Worm (Caenorhabditis elegans) whole organism, L1 larva: ENCODE data around the gene tbx-41.

Source experiments
- C16A3.4 ChIP-seq: fragments of 150-350 bp; optimal IDR thresholded peaks from 2 replicates; lab custom pipeline; 2014; ENCODE audit warnings: missing biosample characterization, missing genetic modification characterization
- C34B4.2 ChIP-seq: sonication (generic microtip); optimal IDR thresholded peaks from 2 replicates; lab custom pipeline; 2017; ENCODE audit warnings: mild to moderate bottlenecking, missing genetic modification characterization, missing compliant biosample characterization
- Y116A8C.19 ChIP-seq: sonication (generic microtip); optimal IDR thresholded peaks from 2 replicates; lab custom pipeline; 2016; ENCODE audit warnings: missing compliant biosample characterization, missing genetic modification characterization, borderline replicate concordance
- ama-1 ChIP-seq: fragments of 150-350 bp; optimal IDR thresholded peaks from 2 replicates; lab custom pipeline; 2014
- blmp-1 ChIP-seq: fragments of 150-350 bp; optimal IDR thresholded peaks from 2 replicates; lab custom pipeline; 2014; ENCODE audit warnings: missing biosample characterization, missing genetic modification characterization
- ceh-8 ChIP-seq: fragments of 200-800 bp; sonication (Bioruptor generic); optimal IDR thresholded peaks from 2 replicates; lab custom pipeline; 2018; ENCODE audit warnings: mild to moderate bottlenecking, missing genetic modification characterization, moderate library complexity, missing compliant biosample characterization
- ceh-82 ChIP-seq, 3 experiments: fragments of 150-350 bp in 1 of 3; sonication (generic microtip) in 2 of 3; optimal IDR thresholded peaks; 2 replicates each; lab custom pipeline; 2014 to 2017; ENCODE audit warnings: missing biosample characterization in 3 of 3, missing genetic modification characterization in 3 of 3
- dpl-1 ChIP-seq, 3 experiments: fragments of 150-350 bp in 2 of 3; sonication (generic microtip) in 1 of 3; optimal IDR thresholded peaks; 2 replicates each; lab custom pipeline; 2014 to 2017; ENCODE audit warnings: missing biosample characterization in 3 of 3, missing genetic modification characterization in 3 of 3, missing genetic modification reagents in 3 of 3
- dsc-1 ChIP-seq: sonication (generic microtip); optimal IDR thresholded peaks from 2 replicates; lab custom pipeline; 2016; ENCODE audit warnings: mild to moderate bottlenecking, missing genetic modification characterization, missing compliant biosample characterization
- efl-1 ChIP-seq, 4 experiments: fragments of 150-350 bp; optimal IDR thresholded peaks in 3 of 4; peaks in 1 of 4; 1 replicate in 1 of 4; 2 replicates in 3 of 4; lab custom pipeline; 2014; ENCODE audit warnings: missing biosample characterization in 2 of 4, missing genetic modification characterization in 2 of 4, missing genetic modification reagents in 2 of 4
- efl-3 ChIP-seq: fragments of 200-800 bp; sonication (Bioruptor generic); optimal IDR thresholded peaks from 2 replicates; lab custom pipeline; 2018; ENCODE audit warnings: mild to moderate bottlenecking, missing genetic modification characterization, missing compliant biosample characterization
- egl-13 ChIP-seq: sonication (generic microtip); optimal IDR thresholded peaks from 2 replicates; lab custom pipeline; 2016; ENCODE audit warnings: missing genotype, missing genetic modification reagents, missing genetic modification characterization, missing compliant biosample characterization
- egl-27 ChIP-seq, 2 experiments: fragments of 150-350 bp in 1 of 2; sonication (generic microtip); optimal IDR thresholded peaks; 3 replicates each; lab custom pipeline; 2017 to 2018; ENCODE audit warnings: missing biosample characterization in 2 of 2, missing genetic modification characterization in 2 of 2, missing genetic modification reagents in 2 of 2
- elt-3 ChIP-seq, 6 experiments: fragments of 150-350 bp in 1 of 6; sonication (generic microtip); optimal IDR thresholded peaks; 2 replicates each; lab custom pipeline; 2017 to 2018; ENCODE audit warnings: missing biosample characterization in 6 of 6, missing genetic modification characterization in 6 of 6, inconsistent platforms in 1 of 6
- fkh-10 ChIP-seq: sonication (generic microtip); optimal IDR thresholded peaks from 2 replicates; lab custom pipeline; 2017; ENCODE audit warnings: missing biosample characterization, missing genetic modification reagents, missing genetic modification characterization
- fos-1 ChIP-seq: fragments of 150-350 bp; optimal IDR thresholded peaks from 2 replicates; lab custom pipeline; 2014; ENCODE audit warnings: missing biosample characterization, missing genetic modification characterization
- hlh-17 ChIP-seq: fragments of 200-800 bp; sonication (Bioruptor generic); optimal IDR thresholded peaks from 2 replicates; lab custom pipeline; 2018; ENCODE audit warnings: missing genetic modification characterization, mild to moderate bottlenecking, missing compliant biosample characterization, moderate library complexity, borderline replicate concordance
- hlh-4 ChIP-seq: sonication (generic microtip); optimal IDR thresholded peaks from 2 replicates; lab custom pipeline; 2016; ENCODE audit warnings: mild to moderate bottlenecking, missing genetic modification characterization, missing compliant biosample characterization
- hpl-2 ChIP-seq: fragments of 150-350 bp; optimal IDR thresholded peaks from 2 replicates; lab custom pipeline; 2014; ENCODE audit warnings: missing biosample characterization, missing genetic modification reagents, missing genetic modification characterization
- irx-1 ChIP-seq: sonication (generic microtip); optimal IDR thresholded peaks from 2 replicates; lab custom pipeline; 2016; ENCODE audit warnings: missing genetic modification characterization, missing compliant biosample characterization
- isw-1 ChIP-seq: fragments of 200-800 bp; sonication (Bioruptor generic); IDR thresholded peaks from 2 replicates; pipeline ENCODE4 v1.3.6; 2022; ENCODE audit warnings: missing genetic modification characterization, missing compliant biosample characterization
- jun-1 ChIP-seq: fragments of 150-350 bp; optimal IDR thresholded peaks from 2 replicates; lab custom pipeline; 2014; ENCODE audit warnings: missing biosample characterization, missing genetic modification reagents, missing genetic modification characterization
- lin-13 ChIP-seq: fragments of 150-350 bp; optimal IDR thresholded peaks from 2 replicates; lab custom pipeline; 2014; ENCODE audit warnings: missing biosample characterization, missing genetic modification reagents, missing genetic modification characterization
- lin-14 ChIP-seq: fragments of 200-800 bp; sonication (Bioruptor generic); optimal IDR thresholded peaks from 2 replicates; lab custom pipeline; 2018; ENCODE audit warnings: mild to moderate bottlenecking, missing genetic modification characterization, moderate library complexity, missing compliant biosample characterization
- lin-15B ChIP-seq: fragments of 150-350 bp; sonication (generic microtip); optimal IDR thresholded peaks from 3 replicates; lab custom pipeline; 2014; ENCODE audit warnings: missing biosample characterization, missing genetic modification characterization
- lin-35 ChIP-seq, 2 experiments: fragments of 150-350 bp; optimal IDR thresholded peaks; 2 replicates each; lab custom pipeline; 2014; ENCODE audit warnings: missing biosample characterization in 2 of 2, missing genetic modification characterization in 2 of 2, missing genetic modification reagents in 2 of 2
- lin-39 ChIP-seq: fragments of 150-350 bp; optimal IDR thresholded peaks from 2 replicates; lab custom pipeline; 2014; ENCODE audit warnings: missing biosample characterization, missing genetic modification reagents, missing genetic modification characterization
- lir-3 ChIP-seq: sonication (generic microtip); optimal IDR thresholded peaks from 2 replicates; lab custom pipeline; 2016; ENCODE audit warnings: mild to moderate bottlenecking, missing genetic modification characterization, moderate library complexity, missing compliant biosample characterization; ENCODE audit not compliant: poor library complexity
- lsy-2 ChIP-seq, 2 experiments: fragments of 150-350 bp; optimal IDR thresholded peaks; 2 replicates each; lab custom pipeline; 2014; ENCODE audit warnings: missing biosample characterization in 2 of 2, missing genetic modification characterization in 2 of 2
- mab-9 ChIP-seq: fragments of 200-800 bp; sonication (Bioruptor generic); IDR thresholded peaks from 2 replicates; pipeline ENCODE4 v1.3.6; 2022; ENCODE audit warnings: missing genetic modification reagents, missing genetic modification characterization, missing compliant biosample characterization
- mdl-1 ChIP-seq, 2 experiments: fragments of 150-350 bp; optimal IDR thresholded peaks; 2 replicates each; lab custom pipeline; 2014 to 2017; ENCODE audit warnings: missing biosample characterization in 2 of 2, missing genetic modification characterization in 2 of 2, inconsistent platforms in 1 of 2
- mef-2 ChIP-seq: fragments of 150-350 bp; optimal IDR thresholded peaks from 2 replicates; lab custom pipeline; 2014; ENCODE audit warnings: missing biosample characterization, missing genetic modification characterization
- nhr-11 ChIP-seq: fragments of 150-350 bp; optimal IDR thresholded peaks from 2 replicates; lab custom pipeline; 2014; ENCODE audit warnings: missing biosample characterization, missing genetic modification characterization
- nhr-12 ChIP-seq: sonication (generic microtip); optimal IDR thresholded peaks from 2 replicates; lab custom pipeline; 2017; ENCODE audit warnings: missing biosample characterization, missing genetic modification characterization
- nhr-19 ChIP-seq: fragments of 200-800 bp; sonication (Bioruptor generic); conservative IDR thresholded peaks from 2 replicates; pipeline ENCODE4 v1.3.6; 2022; ENCODE audit warnings: missing genetic modification characterization, missing compliant biosample characterization
- nhr-20 ChIP-seq: sonication (generic microtip); optimal IDR thresholded peaks from 2 replicates; lab custom pipeline; 2016; ENCODE audit warnings: mild to moderate bottlenecking, missing genetic modification characterization, missing compliant biosample characterization
- nhr-237 ChIP-seq: fragments of 150-350 bp; optimal IDR thresholded peaks from 2 replicates; lab custom pipeline; 2014; ENCODE audit warnings: missing biosample characterization, missing genetic modification characterization
- nhr-28 ChIP-seq: fragments of 150-350 bp; optimal IDR thresholded peaks from 2 replicates; lab custom pipeline; 2014; ENCODE audit warnings: missing biosample characterization, missing genetic modification characterization
- nhr-47 ChIP-seq: sonication (generic microtip); optimal IDR thresholded peaks from 2 replicates; lab custom pipeline; 2016; ENCODE audit warnings: mild to moderate bottlenecking, missing genetic modification characterization, moderate library complexity, missing compliant biosample characterization
- nhr-71 ChIP-seq: sonication (generic microtip); optimal IDR thresholded peaks from 2 replicates; lab custom pipeline; 2016; ENCODE audit warnings: mild to moderate bottlenecking, missing genetic modification characterization, moderate library complexity, missing compliant biosample characterization
- nhr-85 ChIP-seq: sonication (generic microtip); peaks from one replicate; lab custom pipeline; 2016; ENCODE audit warnings: missing genetic modification characterization, inconsistent platforms, missing compliant biosample characterization
- nhr-90 ChIP-seq: sonication (generic microtip); optimal IDR thresholded peaks from 2 replicates; lab custom pipeline; 2016; ENCODE audit warnings: mild to moderate bottlenecking, missing genetic modification characterization, missing compliant biosample characterization; ENCODE audit not compliant: poor library complexity
- rnt-1 ChIP-seq: sonication (generic microtip); optimal IDR thresholded peaks from 2 replicates; lab custom pipeline; 2016; ENCODE audit warnings: mild to moderate bottlenecking, missing genetic modification characterization, moderate library complexity, missing compliant biosample characterization
- skn-1 ChIP-seq: fragments of 150-350 bp; optimal IDR thresholded peaks from 2 replicates; lab custom pipeline; 2014; ENCODE audit warnings: missing biosample characterization, missing genetic modification characterization
- snpc-4 ChIP-seq: fragments of 150-350 bp; optimal IDR thresholded peaks from 2 replicates; lab custom pipeline; 2014; ENCODE audit warnings: missing biosample characterization, missing genetic modification characterization
- snu-23 ChIP-seq: sonication (generic microtip); optimal IDR thresholded peaks from 2 replicates; lab custom pipeline; 2016; ENCODE audit warnings: missing genetic modification characterization, missing compliant biosample characterization
- sox-4 ChIP-seq: sonication (generic microtip); optimal IDR thresholded peaks from 2 replicates; lab custom pipeline; 2016; ENCODE audit warnings: missing genetic modification characterization, missing compliant biosample characterization
- sup-37 ChIP-seq: fragments of 200-800 bp; sonication (Bioruptor generic); optimal IDR thresholded peaks from 2 replicates; lab custom pipeline; 2018; ENCODE audit warnings: mild to moderate bottlenecking, missing genetic modification characterization, missing compliant biosample characterization
- swsn-7 ChIP-seq: sonication (generic microtip); optimal IDR thresholded peaks from 2 replicates; lab custom pipeline; 2016; ENCODE audit warnings: missing genetic modification characterization, missing compliant biosample characterization
- unc-86 ChIP-seq: sonication (generic microtip); optimal IDR thresholded peaks from 2 replicates; lab custom pipeline; 2016; ENCODE audit warnings: missing genetic modification characterization, missing compliant biosample characterization
- xbp-1 ChIP-seq: sonication (generic microtip); optimal IDR thresholded peaks from 2 replicates; lab custom pipeline; 2016; ENCODE audit warnings: missing genetic modification characterization, missing compliant biosample characterization
- zag-1 ChIP-seq: fragments of 150-350 bp; optimal IDR thresholded peaks from 2 replicates; lab custom pipeline; 2014; ENCODE audit warnings: missing biosample characterization, missing genetic modification characterization
- ztf-4 ChIP-seq: fragments of 150-350 bp; optimal IDR thresholded peaks from 2 replicates; lab custom pipeline; 2014; ENCODE audit warnings: missing biosample characterization, missing genetic modification characterization

The tbx-41 gene

ce11 chrX:1856160-1856559, 8.9 kb upstream of the tbx-41 start, which contains the start of gene ceh-39:
ceh-39 (minus strand) TSS chrX:1856172.
- no peak for TF ChIP-seq mab-9 (GFP tag; lab: Robert Waterston, UW)
- TF ChIP-seq skn-1 (tag; lab: Kevin White, UChicago): peak; percentile 84
- TF ChIP-seq C16A3.4 (tag; lab: Kevin White, UChicago): peak; percentile 36
- no peak for TF ChIP-seq snpc-4 (tag; lab: Kevin White, UChicago)
- peak; percentile 12 for TF ChIP-seq dsc-1
- peak; percentile 78 for TF ChIP-seq nhr-19
- peak; percentile 70 to 79 for TF ChIP-seq efl-1 (optimal IDR thresholded peaks at IDR 0.05; lab: Kevin White, UChicago)
- TF ChIP-seq efl-1 (GFP tag; optimal IDR thresholded peaks at IDR 0.05 in 1 of 2; lab: Kevin White, UChicago): peak; percentile 73 to 95
- peak; percentile 20 for TF ChIP-seq lin-13 (GFP tag; lab: Kevin White, UChicago)
- TF ChIP-seq nhr-47 (tag; lab: Kevin White, UChicago): peak; percentile 70
- no peak for TF ChIP-seq lin-39
- TF ChIP-seq nhr-85 (tag; lab: Kevin White, UChicago): no peak
- peak; percentile 61 for TF ChIP-seq fkh-10 (GFP tag; lab: Kevin White, UChicago)
- TF ChIP-seq lin-35 (GFP tag; optimal IDR thresholded peaks at IDR 0.05; lab: Kevin White, UChicago): peak; percentile 73 to 78
- TF ChIP-seq lsy-2 (tag; optimal IDR thresholded peaks at IDR 0.05; lab: Kevin White, UChicago): peak; percentile 45 to 58
- TF ChIP-seq xbp-1 (tag; lab: Kevin White, UChicago): peak; percentile 59
- no peak for TF ChIP-seq hlh-17
- TF ChIP-seq C34B4.2 (tag; lab: Kevin White, UChicago): no peak
- TF ChIP-seq efl-3: no peak
- no peak for TF ChIP-seq nhr-12 (tag; lab: Kevin White, UChicago)
- TF ChIP-seq nhr-71 (tag; lab: Kevin White, UChicago): peak; percentile 67
- peak; percentile 47 for TF ChIP-seq nhr-20 (tag; lab: Kevin White, UChicago)
- no peak for TF ChIP-seq irx-1 (tag; lab: Kevin White, UChicago)
- TF ChIP-seq egl-27 (tag; optimal IDR thresholded peaks at IDR 0.05; lab: Kevin White, UChicago): no peak
- TF ChIP-seq dpl-1 (GFP tag; optimal IDR thresholded peaks at IDR 0.05; lab: Kevin White, UChicago): peak; percentile 63 to 85 (median 63)
- peak; percentile 55 for TF ChIP-seq isw-1 (GFP tag; lab: Robert Waterston, UW)
- no peak for TF ChIP-seq fos-1 (tag; lab: Kevin White, UChicago)
- TF ChIP-seq zag-1 (tag; lab: Kevin White, UChicago): no peak
- TF ChIP-seq ceh-8 (GFP tag; lab: Kevin White, UChicago): no peak
- TF ChIP-seq mef-2: no peak
- no peak for TF ChIP-seq ama-1
- no peak for TF ChIP-seq sox-4
- TF ChIP-seq elt-3 (tag; optimal IDR thresholded peaks at IDR 0.05; lab: Kevin White, UChicago): no peak
- TF ChIP-seq nhr-28: no peak
- TF ChIP-seq lin-15B (tag; lab: Kevin White, UChicago): peak; percentile 74
- TF ChIP-seq Y116A8C.19: no peak
- TF ChIP-seq snu-23 (GFP tag; lab: Kevin White, UChicago): peak; percentile 67
- TF ChIP-seq unc-86: peak; percentile 51
- peak; percentile 67 for TF ChIP-seq rnt-1
- peak; percentile 25 for TF ChIP-seq nhr-90 (tag; lab: Kevin White, UChicago)
- peak; percentile 20 for TF ChIP-seq egl-13 (tag; lab: Kevin White, UChicago)
- peak in 1 of 2 experiments; percentile 67 for TF ChIP-seq mdl-1 (tag; optimal IDR thresholded peaks at IDR 0.05; lab: Kevin White, UChicago)
- no peak for TF ChIP-seq hpl-2
- no peak for TF ChIP-seq hlh-4
- no peak for TF ChIP-seq nhr-237 (tag; lab: Kevin White, UChicago)
- no peak for TF ChIP-seq nhr-11 (tag; lab: Kevin White, UChicago)
- TF ChIP-seq sup-37 (GFP tag; lab: Kevin White, UChicago): no peak
- TF ChIP-seq lir-3: peak; percentile 15
- TF ChIP-seq blmp-1 (tag; lab: Kevin White, UChicago): no peak
- TF ChIP-seq ztf-4 (tag; lab: Kevin White, UChicago): no peak
- peak; percentile 38 to 71 (median 61) for TF ChIP-seq ceh-82 (tag; optimal IDR thresholded peaks at IDR 0.05; lab: Kevin White, UChicago)
- peak; percentile 86 for TF ChIP-seq lin-14 (GFP tag; lab: Kevin White, UChicago)
- no peak for TF ChIP-seq jun-1
- TF ChIP-seq swsn-7 (tag; lab: Kevin White, UChicago): peak; percentile 62
